Worm (Caenorhabditis elegans) whole organism, L3 larva: ENCODE data around the gene Y73B6BL.31.

ENCODE experiments used
- ZK546.5 ChIP-seq: sonication (generic microtip); optimal IDR thresholded peaks from 2 replicates; lab custom pipeline; 2017; ENCODE audit warnings: missing biosample characterization, missing genetic modification characterization
- aly-2 ChIP-seq: fragments of 150-350 bp; optimal IDR thresholded peaks from 2 replicates; lab custom pipeline; 2014; ENCODE audit warnings: missing biosample characterization, missing genetic modification characterization
- ama-1 ChIP-seq: fragments of 150-350 bp; optimal IDR thresholded peaks from 2 replicates; lab custom pipeline; 2018
- ceh-16 ChIP-seq: sonication (generic microtip); optimal IDR thresholded peaks from 2 replicates; lab custom pipeline; 2017; ENCODE audit warnings: missing biosample characterization, missing genetic modification characterization
- ceh-82 ChIP-seq: fragments of 150-350 bp; optimal IDR thresholded peaks from 2 replicates; lab custom pipeline; 2014; ENCODE audit warnings: missing biosample characterization, missing genetic modification characterization
- ceh-9 ChIP-seq: sonication (generic microtip); optimal IDR thresholded peaks from 2 replicates; lab custom pipeline; 2018; ENCODE audit warnings: missing biosample characterization, missing genetic modification characterization
- daf-12 ChIP-seq: fragments of 150-350 bp; optimal IDR thresholded peaks from 2 replicates; lab custom pipeline; 2014; ENCODE audit warnings: missing biosample characterization, missing genetic modification reagents, missing genetic modification characterization
- elt-1 ChIP-seq: fragments of 150-350 bp; optimal IDR thresholded peaks from 2 replicates; lab custom pipeline; 2014; ENCODE audit warnings: missing biosample characterization, missing genetic modification characterization
- elt-2 ChIP-seq: sonication (generic microtip); optimal IDR thresholded peaks from 2 replicates; lab custom pipeline; 2016; ENCODE audit warnings: missing genetic modification reagents, mild to moderate bottlenecking, missing genetic modification characterization, missing compliant biosample characterization
- eor-1 ChIP-seq, 2 experiments: fragments of 150-350 bp; optimal IDR thresholded peaks; 2 replicates each; lab custom pipeline; 2014 to 2018; ENCODE audit warnings: missing biosample characterization in 2 of 2, missing genetic modification characterization in 2 of 2
- fkh-10 ChIP-seq: sonication (generic microtip); optimal IDR thresholded peaks from 2 replicates; lab custom pipeline; 2017; ENCODE audit warnings: missing biosample characterization, missing genetic modification reagents, missing genetic modification characterization
- fos-1 ChIP-seq: fragments of 150-350 bp; optimal IDR thresholded peaks from 2 replicates; lab custom pipeline; 2014; ENCODE audit warnings: missing biosample characterization, missing genetic modification characterization
- hmg-11 ChIP-seq: sonication (generic microtip); optimal IDR thresholded peaks from 2 replicates; lab custom pipeline; 2016; ENCODE audit warnings: missing genetic modification characterization, missing compliant biosample characterization
- jun-1 ChIP-seq: fragments of 150-350 bp; optimal IDR thresholded peaks from 2 replicates; lab custom pipeline; 2014; ENCODE audit warnings: missing biosample characterization, missing genetic modification reagents, missing genetic modification characterization
- lin-39 ChIP-seq: fragments of 150-350 bp; optimal IDR thresholded peaks from 2 replicates; lab custom pipeline; 2018; ENCODE audit warnings: missing biosample characterization, missing genetic modification reagents, missing genetic modification characterization
- lsy-12 ChIP-seq: sonication (generic microtip); optimal IDR thresholded peaks from 2 replicates; lab custom pipeline; 2016; ENCODE audit warnings: mild to moderate bottlenecking, missing genetic modification characterization, missing compliant biosample characterization
- mml-1 ChIP-seq: fragments of 150-350 bp; sonication (generic microtip); optimal IDR thresholded peaks from 3 replicates; lab custom pipeline; 2014; ENCODE audit warnings: missing biosample characterization, missing genetic modification characterization
- nhr-11 ChIP-seq: fragments of 150-350 bp; optimal IDR thresholded peaks from 2 replicates; lab custom pipeline; 2014; ENCODE audit warnings: missing biosample characterization, missing genetic modification characterization
- nhr-237 ChIP-seq: fragments of 150-350 bp; optimal IDR thresholded peaks from 2 replicates; lab custom pipeline; 2014; ENCODE audit warnings: missing biosample characterization, missing genetic modification characterization
- nhr-28 ChIP-seq: fragments of 150-350 bp; optimal IDR thresholded peaks from 2 replicates; lab custom pipeline; 2014; ENCODE audit warnings: missing biosample characterization, missing genetic modification characterization
- nhr-43 ChIP-seq: sonication (generic microtip); optimal IDR thresholded peaks from 2 replicates; lab custom pipeline; 2016; ENCODE audit warnings: mild to moderate bottlenecking, missing genetic modification characterization, missing compliant biosample characterization; ENCODE audit not compliant: poor library complexity, severe bottlenecking
- nhr-67 ChIP-seq: fragments of 150-350 bp; optimal IDR thresholded peaks from 2 replicates; lab custom pipeline; 2014; ENCODE audit warnings: missing biosample characterization, missing genetic modification characterization
- nhr-76 ChIP-seq: fragments of 150-350 bp; sonication (generic microtip); optimal IDR thresholded peaks from 5 replicates; lab custom pipeline; 2014; ENCODE audit warnings: missing biosample characterization, missing genetic modification characterization
- nhr-77 ChIP-seq: fragments of 150-350 bp; optimal IDR thresholded peaks from 2 replicates; lab custom pipeline; 2014; ENCODE audit warnings: missing biosample characterization, missing genetic modification characterization
- pha-4 ChIP-seq: fragments of 150-350 bp; optimal IDR thresholded peaks from 2 replicates; lab custom pipeline; 2014; ENCODE audit warnings: missing biosample characterization, missing genetic modification reagents, missing genetic modification characterization
- pqm-1 ChIP-seq: fragments of 150-350 bp; optimal IDR thresholded peaks from 2 replicates; lab custom pipeline; 2017; ENCODE audit warnings: missing biosample characterization, missing genetic modification characterization, inconsistent platforms
- skn-1 ChIP-seq: fragments of 150-350 bp; optimal IDR thresholded peaks from 2 replicates; lab custom pipeline; 2014; ENCODE audit warnings: missing biosample characterization, missing genetic modification characterization
- tbx-2 ChIP-seq: sonication (generic microtip); optimal IDR thresholded peaks from 2 replicates; lab custom pipeline; 2016; ENCODE audit warnings: mild to moderate bottlenecking, missing genetic modification characterization, missing compliant biosample characterization
- unc-62 ChIP-seq: fragments of 150-350 bp; sonication (generic microtip); optimal IDR thresholded peaks from 4 replicates; lab custom pipeline; 2014; ENCODE audit warnings: missing biosample characterization, missing genetic modification reagents, missing genetic modification characterization
- ztf-11 ChIP-seq: fragments of 150-350 bp; optimal IDR thresholded peaks from 2 replicates; lab custom pipeline; 2014; ENCODE audit warnings: missing biosample characterization, missing genetic modification characterization
- ztf-4 ChIP-seq: fragments of 150-350 bp; optimal IDR thresholded peaks from 2 replicates; lab custom pipeline; 2014; ENCODE audit warnings: missing biosample characterization, missing genetic modification characterization

Y73B6BL.31 gene

ce11 chrIV:6442016-6442618 lies 416 bp downstream of the Y73B6BL.31 start (continued):
- TF ChIP-seq ceh-82 (no peak), pha-4 (tag; lab: Kevin White, UChicago) (peak; percentile 32), nhr-28 (no peak), skn-1 (tag; lab: Kevin White, UChicago) (no peak)

ce11 chrIV:6443018-6443417 lies 1.3 kb downstream of the Y73B6BL.31 start:
- TF ChIP-seq pqm-1 (tag; lab: Kevin White, UChicago) (peak; percentile 69), elt-2 (tag; lab: Kevin White, UChicago) (peak; percentile 33), aly-2 (tag; lab: Kevin White, UChicago) (no peak)

DNA sequence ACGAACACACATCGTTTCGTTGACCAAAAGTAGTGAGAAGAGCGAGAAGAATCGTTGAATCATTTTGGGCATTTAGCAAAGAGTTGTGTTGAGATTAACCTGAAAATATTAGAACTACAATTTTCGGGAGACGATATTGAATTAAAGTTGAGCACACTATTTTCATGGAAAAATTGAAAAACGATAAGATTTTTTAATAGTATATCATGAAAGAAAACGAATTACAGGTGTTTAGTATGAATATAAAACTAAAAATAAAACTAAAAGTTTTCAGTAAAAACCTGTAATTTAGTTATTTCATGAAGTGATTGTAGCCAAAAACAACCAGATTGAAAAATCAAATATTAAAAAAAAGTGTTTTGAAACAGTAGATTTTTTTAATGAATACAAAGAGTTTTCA lies 15.8 kb downstream of the Y73B6BL.31 start, which contains the start of gene lgc-10:
Gene lgc-10, minus strand, starts transcription at position 101 of the 400 bp plus-strand sequence.
- no peak for TF ChIP-seq ZK546.5 (tag; lab: Kevin White, UChicago)
- no peak for TF ChIP-seq jun-1 (tag; lab: Kevin White, UChicago)
- TF ChIP-seq ceh-82: no peak
- no peak for TF ChIP-seq nhr-67 (tag; lab: Kevin White, UChicago)
- no peak for TF ChIP-seq tbx-2 (tag; lab: Kevin White, UChicago)
- no peak for TF ChIP-seq skn-1 (tag; lab: Kevin White, UChicago)
- TF ChIP-seq nhr-77 (tag; lab: Kevin White, UChicago): no peak
- no peak for TF ChIP-seq nhr-28
- TF ChIP-seq ceh-16 (tag; lab: Kevin White, UChicago): no peak
- no peak for TF ChIP-seq nhr-43 (tag; lab: Kevin White, UChicago)
- no peak for TF ChIP-seq nhr-237 (tag; lab: Kevin White, UChicago)
- no peak for TF ChIP-seq fos-1
- no peak for TF ChIP-seq pqm-1 (tag; lab: Kevin White, UChicago)
- no peak for TF ChIP-seq lsy-12 (tag; lab: Kevin White, UChicago)
- no peak for TF ChIP-seq lin-39

DNA sequence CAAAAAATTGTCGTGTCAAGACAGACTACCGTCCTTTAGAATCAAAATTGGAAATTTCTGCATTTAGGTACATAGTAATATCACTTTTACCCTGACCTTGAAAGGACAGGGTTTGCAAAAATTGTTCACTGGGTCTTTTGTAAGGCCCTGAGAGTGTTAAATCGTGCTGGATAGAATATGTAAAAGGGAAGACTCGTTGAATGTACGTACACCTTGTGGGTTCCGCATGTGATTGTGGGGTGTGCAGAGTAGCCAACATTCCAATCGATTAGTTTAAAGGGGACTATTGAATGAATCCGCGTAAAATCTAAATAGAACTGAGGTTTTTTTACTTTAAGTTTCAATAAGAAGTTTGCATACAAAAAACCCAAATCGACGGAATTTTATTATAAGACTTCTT lies 18.9 kb downstream of the Y73B6BL.31 start:
- TF ChIP-seq nhr-237 (tag; lab: Kevin White, UChicago) (no peak), mml-1 (tag; lab: Kevin White, UChicago) (no peak), nhr-77 (tag; lab: Kevin White, UChicago) (no peak), eor-1 (tag; optimal IDR thresholded peaks at IDR 0.05; lab: Kevin White, UChicago) (no peak), ztf-4 (tag; lab: Kevin White, UChicago) (no peak), ama-1 (no peak), unc-62 (GFP tag; lab: Kevin White, UChicago) (no peak)

DNA sequence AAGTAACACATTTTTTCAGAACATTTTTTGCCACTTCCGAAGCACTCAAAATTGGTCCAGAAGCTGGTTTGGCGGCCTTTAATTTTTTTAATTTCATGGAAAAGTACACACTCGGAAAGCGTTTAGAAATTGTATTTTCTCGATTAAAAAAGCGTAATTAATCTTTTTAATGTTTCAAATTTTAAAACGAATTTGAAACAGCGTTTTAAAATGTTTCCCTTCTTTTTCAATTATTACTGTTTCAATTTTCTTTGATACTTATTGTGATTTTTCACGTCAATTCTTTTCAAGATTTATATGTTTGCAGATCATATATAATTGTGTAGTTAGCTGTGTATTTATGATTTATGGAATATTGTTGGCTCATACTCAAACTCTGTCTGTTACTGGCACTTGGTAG lies 22.3 kb downstream of the Y73B6BL.31 start, which contains the start of gene acr-25:
Gene acr-25, plus strand, starts transcription at position 301 of the 400 bp plus-strand sequence.
- TF ChIP-seq ztf-11 (tag; lab: Kevin White, UChicago): no peak
- no peak for TF ChIP-seq hmg-11 (tag; lab: Kevin White, UChicago)
- no peak for TF ChIP-seq nhr-11 (tag; lab: Kevin White, UChicago)
- no peak for TF ChIP-seq fkh-10
- TF ChIP-seq mml-1 (tag; lab: Kevin White, UChicago): no peak
- no peak for TF ChIP-seq ceh-9 (tag; lab: Kevin White, UChicago)
- no peak for TF ChIP-seq ZK546.5 (tag; lab: Kevin White, UChicago)
- TF ChIP-seq elt-1 (tag; lab: Kevin White, UChicago): no peak
- no peak for TF ChIP-seq daf-12 (tag; lab: Kevin White, UChicago)
- TF ChIP-seq, all 47 proteins: peak for 0

ce11 chrIV:6471216-6471615 lies 29.5 kb downstream of the Y73B6BL.31 start, which contains the start of gene tmed-13:
Gene tmed-13 (minus strand): TSS chrIV:6471384.
- TF ChIP-seq nhr-76 (tag; lab: Kevin White, UChicago): no peak
- peak; percentile 42 for TF ChIP-seq pha-4 (tag; lab: Kevin White, UChicago)
